Fruit fly (Drosophila melanogaster) Kc167 (cell line): ENCODE measurements around the gene Src64B.

Source experiments
- Myc ChIP-seq: fragments of >200 bp; optimal IDR thresholded peaks from 2 replicates; lab custom pipeline; 2017; ENCODE audit warnings: missing external identifiers
- h ChIP-seq: fragments of >200 bp; optimal IDR thresholded peaks from 3 replicates; lab custom pipeline; 2018; ENCODE audit warnings: missing external identifiers
- insv ChIP-seq: fragments of >200 bp; optimal IDR thresholded peaks from 3 replicates; lab custom pipeline; 2018; ENCODE audit warnings: missing external identifiers
- psq ChIP-seq: fragments of >200 bp; optimal IDR thresholded peaks from 2 replicates; lab custom pipeline; 2017; ENCODE audit warnings: missing external identifiers
- ttk ChIP-seq: sonication (Bioruptor generic); optimal IDR thresholded peaks from 2 replicates; lab custom pipeline; 2017; ENCODE audit warnings: missing external identifiers

- TF ChIP-seq Myc (no peak), h (lab: Kevin White, UChicago) (no peak), psq (lab: Kevin White, UChicago) (no peak), insv (lab: Kevin White, UChicago) (no peak), ttk (lab: Kevin White, UChicago) (no peak)
Measured at dm6 chr3L:4620919-4621318, 5.1 kb downstream of the Src64B start, which contains the start of gene CG32246.
